Worm (Caenorhabditis elegans): ENCODE data around the gene Y4C6B.2.

DNA sequence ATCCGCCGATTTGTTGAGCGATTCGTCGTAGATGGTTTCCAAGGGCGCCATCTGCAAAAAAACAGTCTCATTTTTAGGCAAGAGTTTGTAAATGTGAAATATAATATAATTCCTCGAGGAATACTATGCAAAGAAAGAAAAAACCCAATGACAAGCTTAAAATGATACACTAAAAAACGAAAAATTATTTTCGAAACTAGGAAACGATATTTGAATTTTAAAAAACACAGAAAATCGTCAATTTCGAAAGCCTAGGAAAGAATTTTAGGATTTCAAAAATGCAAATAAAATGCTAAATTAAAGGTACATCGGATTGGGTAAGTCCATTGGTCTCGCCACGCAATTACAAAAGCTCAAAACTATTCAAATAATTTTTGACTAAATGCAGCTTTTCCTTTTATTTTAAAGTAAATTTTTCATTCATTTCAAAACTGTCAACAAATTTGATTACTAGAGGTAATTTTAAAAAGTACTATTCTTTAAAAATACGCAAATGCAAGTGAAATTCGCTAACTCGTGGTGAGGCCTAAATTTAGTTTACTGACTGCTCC, 52.2 kb downstream of the Y4C6B.2 start, which contains the start of the genes htp-1 and ZK616.5:
- no peak for TF ChIP-seq dmd-4 (tag; optimal IDR thresholded peaks at IDR 0.05)
- TF ChIP-seq nhr-23 (tag; optimal IDR thresholded peaks at IDR 0.05) = no peak
- no peak for TF ChIP-seq nhr-11 (tag; optimal IDR thresholded peaks at IDR 0.05)
